Worm (Caenorhabditis elegans): ENCODE results near the gene nduv-2.

The nduv-2 gene

DNA sequence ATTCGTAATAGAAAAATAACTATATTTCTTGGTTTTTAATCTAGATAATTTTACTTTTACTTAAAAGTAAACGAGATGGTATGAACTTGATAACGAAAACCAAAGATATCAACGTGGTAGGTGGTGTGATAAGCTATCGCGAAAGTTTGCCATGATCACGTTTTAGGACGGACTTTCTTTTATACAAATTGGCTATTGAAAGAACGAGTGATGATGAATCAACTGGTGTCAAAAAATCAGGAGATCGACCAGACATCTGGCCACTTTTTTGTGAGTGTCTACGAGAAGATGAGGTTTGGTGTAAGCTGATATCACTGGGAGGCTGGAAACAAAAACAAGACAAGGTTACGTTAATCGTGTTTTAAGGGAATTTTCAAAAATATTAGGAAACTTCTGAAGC is 33.9 kb upstream of the nduv-2 start:
- TF ChIP-seq nhr-6 (tag; optimal IDR thresholded peaks at IDR 0.05) (peak; percentile 54), hmg-1.1 (GFP tag; IDR thresholded peaks at IDR 0.05) (no peak), hlh-30 (tag; optimal IDR thresholded peaks at IDR 0.05; ENCODE audit: insufficient read depth) (peak; percentile 80), mdt-29 (GFP tag; IDR thresholded peaks at IDR 0.05) (peak; percentile 29; the same call in 1 of the 2 replicates), nhr-28 (tag; optimal IDR thresholded peaks at IDR 0.05) (peak; percentile 70), dve-1 (tag; optimal IDR thresholded peaks at IDR 0.05; ENCODE audit: insufficient read depth) (peak; percentile 35), ceh-32 (tag; optimal IDR thresholded peaks at IDR 0.05; ENCODE audit: poor library complexity) (no peak), F26F4.8 (GFP tag; conservative IDR thresholded peaks at IDR 0.05) (no peak), daf-16 (GFP tag; optimal IDR thresholded peaks at IDR 0.05) (no peak), daf-16 (tag; optimal IDR thresholded peaks at IDR 0.05) (peak; percentile 51), nhr-77 (tag; optimal IDR thresholded peaks at IDR 0.05) (peak; percentile 21), dmd-6 (GFP tag; IDR thresholded peaks at IDR 0.05) (peak; percentile 60), unc-39 (tag; optimal IDR thresholded peaks at IDR 0.05) (no peak), hlh-11 (tag; optimal IDR thresholded peaks at IDR 0.05) (peak; percentile 58), unc-130 (GFP tag; optimal IDR thresholded peaks at IDR 0.05) (no peak), ceh-20 (GFP tag; IDR thresholded peaks at IDR 0.05) (no peak), mxl-3 (GFP tag; optimal IDR thresholded peaks at IDR 0.05) (peak; percentile 63), attf-4 (tag; optimal IDR thresholded peaks at IDR 0.05) (no peak)

- TF ChIP-seq lin-1 (GFP tag; IDR thresholded peaks at IDR 0.05) (peak; percentile 93), lsy-2 (tag; optimal IDR thresholded peaks at IDR 0.05) (peak; percentile 64 to 84), vab-7 (GFP tag; IDR thresholded peaks at IDR 0.05) (peak; percentile 63; the same call in 1 of the 2 replicates), egl-27 (tag; optimal IDR thresholded peaks at IDR 0.05) (peak; percentile 2), daf-8 (GFP tag; IDR thresholded peaks at IDR 0.05) (no peak), tra-1 (GFP tag; IDR thresholded peaks at IDR 0.05) (peak; percentile 99), ama-1 (optimal IDR thresholded peaks at IDR 0.05) (no peak), Y48G9A.11 (GFP tag; IDR thresholded peaks at IDR 0.05) (no peak), nhr-76 (tag; optimal IDR thresholded peaks at IDR 0.05) (peak; percentile 52), egl-43 (GFP tag; IDR thresholded peaks at IDR 0.05) (no peak), nhr-41 (GFP tag; IDR thresholded peaks at IDR 0.05) (no peak), madf-9 (GFP tag; conservative IDR thresholded peaks at IDR 0.05) (peak; percentile 64), snpc-1.2 (GFP tag; IDR thresholded peaks at IDR 0.05) (no peak), nhr-77 (tag; optimal IDR thresholded peaks at IDR 0.05) (peak; percentile 81), unc-39 (tag; optimal IDR thresholded peaks at IDR 0.05) (no peak), Y5F2A.4 (GFP tag; optimal IDR thresholded peaks at IDR 0.05) (no peak), nhr-48 (tag; optimal IDR thresholded peaks at IDR 0.05) (peak; percentile 96), ztf-11 (tag; optimal IDR thresholded peaks at IDR 0.05) (no peak), ZK546.5 (tag; optimal IDR thresholded peaks at IDR 0.05) (no peak), Y75B8A.6 (GFP tag; IDR thresholded peaks at IDR 0.05) (0 out of 2 replicates have a peak, but pooled peaks have one; percentile 36), nhr-102 (tag; optimal IDR thresholded peaks at IDR 0.05) (peak; percentile 91), ceh-82 (tag; optimal IDR thresholded peaks at IDR 0.05) (no peak), zfp-3 (GFP tag; conservative IDR thresholded peaks at IDR 0.05) (no peak; the same call in none of the 2 replicates), F37D6.2 (tag; optimal IDR thresholded peaks at IDR 0.05) (peak; percentile 32), madf-5 (GFP tag; IDR thresholded peaks at IDR 0.05) (peak in 1 of 2 experiments; percentile 41; a peak in 1 of 4 replicates), saeg-2 (GFP tag; IDR thresholded peaks at IDR 0.05) (peak; percentile 93), R02D3.7 (tag; optimal IDR thresholded peaks at IDR 0.05) (no peak), nhr-10 (tag; optimal IDR thresholded peaks at IDR 0.05) (peak; percentile 52), gei-8 (GFP tag; optimal IDR thresholded peaks at IDR 0.05) (peak; percentile 89), fos-1 (tag; optimal IDR thresholded peaks at IDR 0.05) (peak; percentile 69), zfp-2 (tag; optimal IDR thresholded peaks at IDR 0.05) (no peak), tag-97 (GFP tag; IDR thresholded peaks at IDR 0.05) (no peak), zip-2 (tag; optimal IDR thresholded peaks at IDR 0.05) (no peak), nhr-42 (GFP tag; IDR thresholded peaks at IDR 0.05) (0 out of 2 replicates have a peak, but pooled peaks have one; percentile 59), jun-1 (tag; optimal IDR thresholded peaks at IDR 0.05) (peak; percentile 71), dmd-9 (GFP tag; IDR thresholded peaks at IDR 0.05) (peak; percentile 74)
These were observed 33.2 kb upstream of the nduv-2 start for ce11 chrV:13658577-13658976.

Measured in whole organism, L4 larva.